Fruit fly (Drosophila melanogaster) whole organism, wandering third instar larva: ENCODE data around the gene CG12112.

Experiments
- CG32264 ChIP-seq: fragments of 200-800 bp; sonication (Bioruptor generic); optimal IDR thresholded peaks from 2 replicates; lab custom pipeline; 2016; ENCODE audit warnings: missing biosample characterization, missing genetic modification characterization
- CrebA ChIP-seq: fragments of 200-800 bp; sonication (Bioruptor generic); optimal IDR thresholded peaks from 2 replicates; lab custom pipeline; 2016; ENCODE audit warnings: missing biosample characterization, mild to moderate bottlenecking, missing genetic modification characterization, borderline replicate concordance
- Dif ChIP-seq: fragments of 200-275, 200-300 bp; sonication (Bioruptor generic); optimal IDR thresholded peaks from 2 replicates; lab custom pipeline; 2018; ENCODE audit warnings: missing biosample characterization, missing genetic modification characterization; ENCODE audit not compliant: partially characterized antibody
- Hnf4 ChIP-seq: fragments of 200-800 bp; sonication (Bioruptor generic); optimal IDR thresholded peaks from 2 replicates; lab custom pipeline; 2016; ENCODE audit warnings: missing biosample characterization, mild to moderate bottlenecking, missing genetic modification characterization
- Sp1 ChIP-seq: fragments of 200-800 bp; sonication (Bioruptor generic); optimal IDR thresholded peaks from 3 replicates; lab custom pipeline; 2019; ENCODE audit warnings: missing biosample characterization, mild to moderate bottlenecking, missing genetic modification characterization, moderate library complexity
- Vsx2 ChIP-seq: fragments of 200-300, 225-300 bp; sonication (Bioruptor generic); optimal IDR thresholded peaks from 2 replicates; lab custom pipeline; 2018; ENCODE audit warnings: missing biosample characterization, missing genetic modification characterization; ENCODE audit not compliant: partially characterized antibody
- foxo ChIP-seq, 2 experiments: fragments of 200-800 bp; sonication (Bioruptor generic); optimal IDR thresholded peaks; 2 replicates in 1 of 2; 3 replicates in 1 of 2; lab custom pipeline; 2016 to 2017; ENCODE audit warnings: missing biosample characterization in 2 of 2, missing genetic modification characterization in 2 of 2
- jim ChIP-seq: fragments of 175-275, 200-325 bp; sonication (Bioruptor generic); optimal IDR thresholded peaks from 2 replicates; lab custom pipeline; 2016; ENCODE audit warnings: missing biosample characterization, mild to moderate bottlenecking, missing genetic modification characterization
- pan ChIP-seq: fragments of >200 bp; optimal IDR thresholded peaks from 2 replicates; lab custom pipeline; 2017
- rgr ChIP-seq: fragments of 200-800 bp; sonication (Bioruptor generic); optimal IDR thresholded peaks from 3 replicates; lab custom pipeline; 2016; ENCODE audit warnings: missing biosample characterization, mild to moderate bottlenecking, missing genetic modification characterization
- usp ChIP-seq: fragments of >200 bp; optimal IDR thresholded peaks from 2 replicates; lab custom pipeline; 2017; ENCODE audit warnings: missing biosample characterization, missing genetic modification characterization
- woc ChIP-seq: sonication (Bioruptor generic); optimal IDR thresholded peaks from 2 replicates; lab custom pipeline; 2016; ENCODE audit warnings: missing biosample characterization, mild to moderate bottlenecking, missing genetic modification characterization

CG12112 gene

DNA sequence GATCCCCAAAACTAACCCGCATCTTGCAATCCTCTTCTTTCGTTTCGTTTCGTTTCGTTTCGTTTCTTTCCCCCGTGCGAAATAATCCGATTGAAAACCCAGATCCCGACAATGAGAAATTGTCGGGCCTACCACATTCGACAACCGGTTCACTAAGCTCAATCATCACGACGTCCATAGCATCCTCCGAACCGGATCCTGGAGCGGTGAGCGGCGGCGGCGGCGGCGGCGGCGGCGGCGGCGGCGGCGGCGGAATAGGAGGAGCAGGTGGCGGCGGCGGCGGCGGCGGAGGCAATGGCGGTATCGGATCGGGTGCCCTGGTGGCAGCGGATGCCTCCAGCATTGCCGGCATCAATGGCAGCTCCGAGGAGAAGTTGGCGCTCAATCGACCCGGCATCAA lies 47.7 kb downstream of the CG12112 start:
- TF ChIP-seq CrebA (GFP tag; lab: Kevin White, UChicago) (no peak), Hnf4 (GFP tag; lab: Kevin White, UChicago) (no peak), Dif (no peak), Sp1 (no peak), usp (GFP tag; lab: Kevin White, UChicago) (no peak), jim (no peak), foxo (GFP tag; optimal IDR thresholded peaks at IDR 0.05; lab: Kevin White, UChicago) (no peak), rgr (GFP tag; lab: Kevin White, UChicago) (no peak), CG32264 (GFP tag; lab: Kevin White, UChicago) (no peak), woc (GFP tag; lab: Kevin White, UChicago) (no peak), pan (no peak)
- TF ChIP-seq, all 38 proteins: peak for 0

DNA sequence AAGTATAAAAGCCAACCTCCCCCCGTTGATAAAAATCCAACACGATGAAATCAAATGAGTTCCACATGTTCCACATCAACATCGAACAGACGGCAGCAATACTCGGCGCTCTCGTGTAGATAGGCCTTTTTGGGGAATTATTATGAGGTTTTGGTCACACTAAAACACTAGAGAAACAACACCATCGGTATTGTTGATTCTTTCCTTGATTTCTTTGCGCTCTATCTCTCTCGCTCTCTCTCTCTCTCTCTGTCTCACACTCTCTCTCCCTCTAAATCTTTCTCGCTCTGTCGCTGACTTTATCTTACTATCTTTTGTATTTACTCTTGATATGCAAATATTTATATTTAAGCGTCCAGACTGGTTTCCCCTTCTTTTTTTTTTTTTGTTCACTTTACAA lies 49.3 kb downstream of the CG12112 start:
- TF ChIP-seq Hnf4 (GFP tag; lab: Kevin White, UChicago) (no peak), Vsx2 (peak; percentile 68)
